Fruit fly (Drosophila melanogaster) whole organism, pupa: ENCODE results near the gene Mks1.

Experiments
- CG12605 ChIP-seq: fragments of 200-800 bp; sonication (Bioruptor generic); IDR thresholded peaks from 2 replicates; pipeline ENCODE4 v1.3.6; 2022; ENCODE audit warnings: missing biosample characterization, missing genetic modification characterization
- CG15710 ChIP-seq: fragments of 200-800 bp; sonication (Bioruptor generic); optimal IDR thresholded peaks from 2 replicates; lab custom pipeline; 2018; ENCODE audit warnings: missing biosample characterization, mild to moderate bottlenecking, missing genetic modification characterization, moderate library complexity
- CG34367 ChIP-seq: fragments of 200-800 bp; sonication (Bioruptor generic); optimal IDR thresholded peaks from 2 replicates; lab custom pipeline; 2018; ENCODE audit warnings: missing biosample characterization, mild to moderate bottlenecking, missing genetic modification characterization
- CG8301 ChIP-seq: fragments of 200-800 bp; sonication (Bioruptor generic); optimal IDR thresholded peaks from 2 replicates; lab custom pipeline; 2018; ENCODE audit warnings: missing biosample characterization, mild to moderate bottlenecking, missing genetic modification characterization
- CG9948 ChIP-seq: fragments of 200-800 bp; sonication (Bioruptor generic); optimal IDR thresholded peaks from 2 replicates; lab custom pipeline; 2018; ENCODE audit warnings: missing biosample characterization, mild to moderate bottlenecking, missing genetic modification characterization, moderate library complexity

DNA sequence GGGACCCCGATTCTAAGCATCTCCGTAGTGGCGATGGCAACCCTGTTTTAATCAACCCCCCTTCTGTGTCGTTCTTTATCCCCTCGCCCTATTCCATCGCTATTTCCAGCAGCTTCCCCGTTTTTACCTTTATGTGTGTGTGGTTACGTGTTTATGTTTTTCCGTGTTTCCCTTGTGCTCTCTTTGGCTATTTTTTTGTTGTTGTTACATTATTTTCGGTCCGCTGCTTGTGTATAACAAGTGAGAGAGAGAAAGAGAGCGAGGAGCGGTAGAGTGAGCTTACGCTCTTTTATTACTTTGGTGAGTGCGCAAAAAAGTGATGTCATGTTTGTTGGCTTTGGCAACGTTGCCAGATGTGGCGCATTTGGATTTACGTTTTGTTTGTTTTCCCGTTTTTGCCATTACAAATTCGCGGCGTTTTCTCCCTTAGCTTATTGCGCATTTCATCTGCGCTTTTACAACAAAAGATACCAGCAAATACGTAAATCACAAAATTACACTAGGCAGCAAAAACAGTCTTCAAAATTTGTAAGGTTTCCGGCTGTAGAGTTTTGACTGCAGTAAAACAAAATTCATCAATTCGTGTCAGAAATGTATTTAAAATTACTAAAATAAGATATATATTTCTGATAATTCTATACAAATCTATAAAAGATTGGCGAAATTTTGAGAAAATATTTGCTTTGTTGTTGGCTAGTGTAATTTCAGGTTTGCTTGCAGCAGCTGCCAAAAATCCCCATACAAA lies 26.0 kb downstream of the Mks1 start:
- no peak for TF ChIP-seq CG34367 (tag; lab: Kevin White, UChicago)
- peak; percentile 6; the same call in 1 of the 2 replicates for TF ChIP-seq CG12605 (GFP tag; lab: Robert Waterston, UW)
- peak; percentile 24 for TF ChIP-seq CG9948 (tag; lab: Kevin White, UChicago)
- no peak for TF ChIP-seq CG15710
- TF ChIP-seq CG8301: peak; percentile 6
